Worm (Caenorhabditis elegans) whole organism, L3 larva: ENCODE data around the gene F33G12.7.
A peak's percentile ranks its signal among the peaks of the same experiment; 100 is the strongest.

Source experiments
- ZK546.5 ChIP-seq: sonication (generic microtip); optimal IDR thresholded peaks from 2 replicates; lab custom pipeline; 2017; ENCODE audit warnings: missing biosample characterization, missing genetic modification characterization
- aly-2 ChIP-seq: fragments of 150-350 bp; optimal IDR thresholded peaks from 2 replicates; lab custom pipeline; 2014; ENCODE audit warnings: missing biosample characterization, missing genetic modification characterization
- ama-1 ChIP-seq: fragments of 150-350 bp; optimal IDR thresholded peaks from 2 replicates; lab custom pipeline; 2018
- ceh-28 ChIP-seq: fragments of 150-350 bp; optimal IDR thresholded peaks from 2 replicates; lab custom pipeline; 2014; ENCODE audit warnings: missing biosample characterization, missing genetic modification reagents, missing genetic modification characterization
- ceh-82 ChIP-seq: fragments of 150-350 bp; optimal IDR thresholded peaks from 2 replicates; lab custom pipeline; 2014; ENCODE audit warnings: missing biosample characterization, missing genetic modification characterization
- egl-27 ChIP-seq: sonication (generic microtip); optimal IDR thresholded peaks from 4 replicates; lab custom pipeline; 2017; ENCODE audit warnings: missing biosample characterization, missing genetic modification reagents, missing genetic modification characterization
- egl-5 ChIP-seq: fragments of 150-350 bp; optimal IDR thresholded peaks from 2 replicates; lab custom pipeline; 2017; ENCODE audit warnings: missing biosample characterization, missing genetic modification reagents, missing genetic modification characterization, inconsistent platforms
- elt-1 ChIP-seq: fragments of 150-350 bp; optimal IDR thresholded peaks from 2 replicates; lab custom pipeline; 2014; ENCODE audit warnings: missing biosample characterization, missing genetic modification characterization
- elt-2 ChIP-seq: sonication (generic microtip); optimal IDR thresholded peaks from 2 replicates; lab custom pipeline; 2016; ENCODE audit warnings: missing genetic modification reagents, mild to moderate bottlenecking, missing genetic modification characterization, missing compliant biosample characterization
- elt-3 ChIP-seq, 3 experiments: fragments of 150-350 bp in 1 of 3; sonication (generic microtip) in 2 of 3; optimal IDR thresholded peaks; 2 replicates in 2 of 3; 4 replicates in 1 of 3; lab custom pipeline; 2014 to 2017; ENCODE audit warnings: missing biosample characterization in 3 of 3, missing genetic modification characterization in 3 of 3
- eor-1 ChIP-seq, 2 experiments: fragments of 150-350 bp; optimal IDR thresholded peaks; 2 replicates each; lab custom pipeline; 2014 to 2018; ENCODE audit warnings: missing biosample characterization in 2 of 2, missing genetic modification characterization in 2 of 2
- fos-1 ChIP-seq: fragments of 150-350 bp; optimal IDR thresholded peaks from 2 replicates; lab custom pipeline; 2014; ENCODE audit warnings: missing biosample characterization, missing genetic modification characterization
- hmg-11 ChIP-seq: sonication (generic microtip); optimal IDR thresholded peaks from 2 replicates; lab custom pipeline; 2016; ENCODE audit warnings: missing genetic modification characterization, missing compliant biosample characterization
- jun-1 ChIP-seq: fragments of 150-350 bp; optimal IDR thresholded peaks from 2 replicates; lab custom pipeline; 2014; ENCODE audit warnings: missing biosample characterization, missing genetic modification reagents, missing genetic modification characterization
- lin-39 ChIP-seq: fragments of 150-350 bp; optimal IDR thresholded peaks from 2 replicates; lab custom pipeline; 2018; ENCODE audit warnings: missing biosample characterization, missing genetic modification reagents, missing genetic modification characterization
- lsy-12 ChIP-seq: sonication (generic microtip); optimal IDR thresholded peaks from 2 replicates; lab custom pipeline; 2016; ENCODE audit warnings: mild to moderate bottlenecking, missing genetic modification characterization, missing compliant biosample characterization
- mdl-1 ChIP-seq: fragments of 150-350 bp; optimal IDR thresholded peaks from 2 replicates; lab custom pipeline; 2014; ENCODE audit warnings: missing biosample characterization, missing genetic modification characterization
- nfya-1 ChIP-seq: sonication (generic microtip); optimal IDR thresholded peaks from 2 replicates; lab custom pipeline; 2017; ENCODE audit warnings: missing genetic modification characterization, mild to moderate bottlenecking, missing compliant biosample characterization, antibody characterized with exemption, moderate library complexity; ENCODE audit not compliant: insufficient read depth
- nhr-11 ChIP-seq: fragments of 150-350 bp; optimal IDR thresholded peaks from 2 replicates; lab custom pipeline; 2014; ENCODE audit warnings: missing biosample characterization, missing genetic modification characterization
- nhr-12 ChIP-seq: fragments of 150-350 bp; optimal IDR thresholded peaks from 2 replicates; lab custom pipeline; 2014; ENCODE audit warnings: missing biosample characterization, missing genetic modification characterization
- nhr-23 ChIP-seq: fragments of 150-350 bp; optimal IDR thresholded peaks from 2 replicates; lab custom pipeline; 2014; ENCODE audit warnings: missing biosample characterization, missing genetic modification reagents, missing genetic modification characterization
- nhr-25 ChIP-seq: sonication (generic microtip); optimal IDR thresholded peaks from 2 replicates; lab custom pipeline; 2017; ENCODE audit warnings: missing biosample characterization, missing genetic modification characterization
- nhr-28 ChIP-seq: fragments of 150-350 bp; optimal IDR thresholded peaks from 2 replicates; lab custom pipeline; 2014; ENCODE audit warnings: missing biosample characterization, missing genetic modification characterization
- nhr-43 ChIP-seq: sonication (generic microtip); optimal IDR thresholded peaks from 2 replicates; lab custom pipeline; 2016; ENCODE audit warnings: mild to moderate bottlenecking, missing genetic modification characterization, missing compliant biosample characterization; ENCODE audit not compliant: poor library complexity, severe bottlenecking
- nhr-77 ChIP-seq: fragments of 150-350 bp; optimal IDR thresholded peaks from 2 replicates; lab custom pipeline; 2014; ENCODE audit warnings: missing biosample characterization, missing genetic modification characterization
- pha-4 ChIP-seq: fragments of 150-350 bp; optimal IDR thresholded peaks from 2 replicates; lab custom pipeline; 2014; ENCODE audit warnings: missing biosample characterization, missing genetic modification reagents, missing genetic modification characterization
- pqm-1 ChIP-seq: fragments of 150-350 bp; optimal IDR thresholded peaks from 2 replicates; lab custom pipeline; 2017; ENCODE audit warnings: missing biosample characterization, missing genetic modification characterization, inconsistent platforms
- sea-2 ChIP-seq: fragments of 150-350 bp; sonication (generic microtip); optimal IDR thresholded peaks from 4 replicates; lab custom pipeline; 2014; ENCODE audit warnings: missing biosample characterization, missing genetic modification reagents, missing genetic modification characterization
- skn-1 ChIP-seq: fragments of 150-350 bp; optimal IDR thresholded peaks from 2 replicates; lab custom pipeline; 2014; ENCODE audit warnings: missing biosample characterization, missing genetic modification characterization
- snpc-4 ChIP-seq: fragments of 150-350 bp; optimal IDR thresholded peaks from 2 replicates; lab custom pipeline; 2014; ENCODE audit warnings: missing biosample characterization, missing genetic modification characterization
- tbx-2 ChIP-seq: sonication (generic microtip); optimal IDR thresholded peaks from 2 replicates; lab custom pipeline; 2016; ENCODE audit warnings: mild to moderate bottlenecking, missing genetic modification characterization, missing compliant biosample characterization
- zag-1 ChIP-seq: fragments of 150-350 bp; optimal IDR thresholded peaks from 2 replicates; lab custom pipeline; 2014; ENCODE audit warnings: missing biosample characterization, missing genetic modification characterization
- ztf-4 ChIP-seq: fragments of 150-350 bp; optimal IDR thresholded peaks from 2 replicates; lab custom pipeline; 2014; ENCODE audit warnings: missing biosample characterization, missing genetic modification characterization

F33G12.7 gene

ce11 chrII:5040631-5041156, at the start of gene F33G12.7:
Gene F33G12.7 (minus strand): TSS chrII:5040681.
- TF ChIP-seq nhr-25 (tag; lab: Kevin White, UChicago) (no peak), skn-1 (tag; lab: Kevin White, UChicago) (no peak), egl-5 (tag; lab: Kevin White, UChicago) (no peak), pha-4 (peak; percentile 5), nhr-77 (tag; lab: Kevin White, UChicago) (no peak), nfya-1 (no peak)

- TF ChIP-seq elt-2 (tag; lab: Kevin White, UChicago) (peak; percentile 88), pha-4 (peak; percentile 52), nfya-1 (no peak), elt-1 (tag; lab: Kevin White, UChicago) (no peak), zag-1 (no peak), aly-2 (tag; lab: Kevin White, UChicago) (no peak), nhr-23 (tag; lab: Kevin White, UChicago) (no peak), jun-1 (no peak), mdl-1 (tag; lab: Kevin White, UChicago) (no peak), ceh-28 (tag; lab: Kevin White, UChicago) (no peak), ztf-4 (tag; lab: Kevin White, UChicago) (no peak), ama-1 (no peak), tbx-2 (tag; lab: Kevin White, UChicago) (no peak), nhr-12 (no peak), snpc-4 (tag; lab: Kevin White, UChicago) (no peak), sea-2 (no peak), ceh-82 (tag; lab: Kevin White, UChicago) (no peak), lin-39 (no peak), nhr-11 (no peak), pqm-1 (tag; lab: Kevin White, UChicago) (peak; percentile 13), hmg-11 (tag; lab: Kevin White, UChicago) (no peak), elt-3 (tag; optimal IDR thresholded peaks at IDR 0.05; lab: Kevin White, UChicago) (no peak)
These were observed 45.7 kb upstream of the F33G12.7 start for ce11 chrII:5086143-5086542.

- TF ChIP-seq elt-2 (tag; lab: Kevin White, UChicago): peak; percentile 73
- no peak for TF ChIP-seq nhr-12
- TF ChIP-seq, all 47 proteins: peak for 1
These were observed 45.0 kb upstream of the F33G12.7 start, which contains the start of gene txt-9 for ce11 chrII:5085450-5085849. Gene txt-9 (plus strand): TSS chrII:5085785.

- no peak for TF ChIP-seq nhr-11
- peak; percentile 79 for TF ChIP-seq elt-2 (tag; lab: Kevin White, UChicago)
- TF ChIP-seq, all 47 proteins: peak for 1
These were observed 43.7 kb upstream of the F33G12.7 start for ce11 chrII:5084225-5084624.

- TF ChIP-seq lsy-12 (tag; lab: Kevin White, UChicago) (no peak), egl-27 (tag; lab: Kevin White, UChicago) (no peak), ZK546.5 (tag; lab: Kevin White, UChicago) (no peak), nhr-43 (tag; lab: Kevin White, UChicago) (no peak), eor-1 (tag; optimal IDR thresholded peaks at IDR 0.05; lab: Kevin White, UChicago) (no peak), fos-1 (tag; lab: Kevin White, UChicago) (no peak), hmg-11 (tag; lab: Kevin White, UChicago) (no peak), nhr-28 (tag; lab: Kevin White, UChicago) (no peak), lin-39 (no peak)
These were observed 42.9 kb upstream of the F33G12.7 start, which contains the start of gene C04G6.4 for ce11 chrII:5083341-5083740. Gene C04G6.4 (minus strand): TSS chrII:5083441.
